Fruit fly (Drosophila melanogaster) whole organism, embryonic: Measurements from ENCODE around the gene CG13002.

Experiments
- Bgb ChIP-seq: fragments of 200-800 bp; sonication (Bioruptor generic); IDR thresholded peaks from 2 replicates; pipeline ENCODE4 v1.3.6; 2022; ENCODE audit warnings: missing biosample characterization, missing genetic modification characterization; ENCODE audit not compliant: partially characterized antibody
- CG10274 ChIP-seq: fragments of 200-800 bp; sonication (Bioruptor generic); optimal IDR thresholded peaks from 3 replicates; lab custom pipeline; 2017; ENCODE audit warnings: missing biosample characterization, mild to moderate bottlenecking, missing genetic modification characterization
- CG11085 ChIP-seq: fragments of 200-800 bp; sonication (Bioruptor generic); IDR thresholded peaks from 2 replicates; pipeline ENCODE4 v1.3.6; 2022; ENCODE audit warnings: missing biosample characterization, missing genetic modification characterization
- CG12769 ChIP-seq: fragments of 200-800 bp; sonication (Bioruptor generic); optimal IDR thresholded peaks from 2 replicates; lab custom pipeline; 2019; ENCODE audit warnings: missing biosample characterization, mild to moderate bottlenecking, missing genetic modification characterization, moderate library complexity
- CG13894 ChIP-seq: fragments of 200-800 bp; sonication (Bioruptor generic); optimal IDR thresholded peaks from 3 replicates; lab custom pipeline; 2018; ENCODE audit warnings: missing biosample characterization, mild to moderate bottlenecking, missing genetic modification characterization, moderate library complexity
- CG15011 ChIP-seq: fragments of 200-800 bp; sonication (Bioruptor generic); optimal IDR thresholded peaks from 3 replicates; lab custom pipeline; 2018; ENCODE audit warnings: missing biosample characterization, mild to moderate bottlenecking, missing genetic modification characterization
- CG17385 ChIP-seq: fragments of 200-800 bp; sonication (Bioruptor generic); optimal IDR thresholded peaks from 3 replicates; lab custom pipeline; 2018; ENCODE audit warnings: missing biosample characterization, mild to moderate bottlenecking, missing genetic modification characterization
- CG17612 ChIP-seq: fragments of 200-800 bp; sonication (Bioruptor generic); IDR thresholded peaks from 2 replicates; pipeline ENCODE4 v1.3.6; 2022; ENCODE audit warnings: missing biosample characterization, missing genetic modification characterization
- CG17912 ChIP-seq: fragments of 200-800 bp; sonication (Bioruptor generic); optimal IDR thresholded peaks from 2 replicates; lab custom pipeline; 2018; ENCODE audit warnings: missing biosample characterization, mild to moderate bottlenecking, missing genetic modification characterization
- CG18599 ChIP-seq: fragments of 200-800 bp; sonication (Bioruptor generic); optimal IDR thresholded peaks from 3 replicates; lab custom pipeline; 2017; ENCODE audit warnings: missing biosample characterization, missing genetic modification characterization, mild to moderate bottlenecking, moderate library complexity, missing genetic modification reagents
- CG2199 ChIP-seq: fragments of 200-800 bp; sonication (Bioruptor generic); IDR thresholded peaks from 3 replicates; pipeline ENCODE4 v1.3.6; 2022; ENCODE audit warnings: missing biosample characterization, missing genetic modification characterization
- CG2678 ChIP-seq: fragments of 200-800 bp; sonication (Bioruptor generic); optimal IDR thresholded peaks from 3 replicates; lab custom pipeline; 2019; ENCODE audit warnings: missing biosample characterization, mild to moderate bottlenecking, missing genetic modification characterization, moderate library complexity
- CG34224 ChIP-seq: fragments of 200-800 bp; sonication (Bioruptor generic); IDR thresholded peaks from 3 replicates; pipeline ENCODE4 v1.3.6; 2022; ENCODE audit warnings: missing biosample characterization, missing genetic modification characterization; ENCODE audit not compliant: partially characterized antibody
- CG34376 ChIP-seq: fragments of 200-800 bp; sonication (Bioruptor generic); optimal IDR thresholded peaks from 2 replicates; lab custom pipeline; 2018; ENCODE audit warnings: missing biosample characterization, mild to moderate bottlenecking, missing genetic modification characterization
- CG4707 ChIP-seq: fragments of 200-800 bp; sonication (Bioruptor generic); optimal IDR thresholded peaks from 2 replicates; lab custom pipeline; 2018; ENCODE audit warnings: missing biosample characterization, mild to moderate bottlenecking, missing genetic modification characterization, moderate library complexity
- CG4730 ChIP-seq: fragments of 200-800 bp; sonication (Bioruptor generic); IDR thresholded peaks from 2 replicates; pipeline ENCODE4 v1.3.6; 2022; ENCODE audit warnings: missing biosample characterization, missing genetic modification characterization
- CG9727 ChIP-seq: fragments of 200-800 bp; sonication (Bioruptor generic); optimal IDR thresholded peaks from 3 replicates; lab custom pipeline; 2017; ENCODE audit warnings: missing biosample characterization, mild to moderate bottlenecking, missing genetic modification characterization
- CkIIα-i1 ChIP-seq: fragments of 200-800 bp; sonication (Bioruptor generic); IDR thresholded peaks from 2 replicates; pipeline ENCODE4 v1.3.6; 2022; ENCODE audit warnings: missing biosample characterization, missing genetic modification characterization
- Deaf1 ChIP-seq: fragments of 200-800 bp; optimal IDR thresholded peaks from 3 replicates; lab custom pipeline; 2019; ENCODE audit warnings: missing biosample characterization, mild to moderate bottlenecking, missing genetic modification characterization, moderate library complexity
- ERR ChIP-seq: fragments of 200-800 bp; sonication (Bioruptor generic); optimal IDR thresholded peaks from 2 replicates; lab custom pipeline; 2016; ENCODE audit warnings: missing biosample characterization, missing genetic modification characterization
- Hmr ChIP-seq: fragments of 200-800 bp; sonication (Bioruptor generic); optimal IDR thresholded peaks from 3 replicates; lab custom pipeline; 2017; ENCODE audit warnings: mild to moderate bottlenecking, missing biosample characterization, missing genetic modification reagents, missing genetic modification characterization
- Jarid2 ChIP-seq: fragments of 200-800 bp; sonication (Bioruptor generic); optimal IDR thresholded peaks from 3 replicates; lab custom pipeline; 2017; ENCODE audit warnings: mild to moderate bottlenecking, missing biosample characterization, missing genetic modification reagents, missing genetic modification characterization
- Med ChIP-seq: fragments of 200-800 bp; sonication (Bioruptor generic); peaks from one replicate; lab custom pipeline; 2016; ENCODE audit warnings: missing biosample characterization, missing genetic modification characterization, mild to moderate bottlenecking, inconsistent platforms, moderate library complexity
- Opbp ChIP-seq: fragments of 200-800 bp; sonication (Bioruptor generic); IDR thresholded peaks from 3 replicates; pipeline ENCODE4 v1.3.6; 2022; ENCODE audit warnings: missing biosample characterization, missing genetic modification characterization; ENCODE audit not compliant: partially characterized antibody
- PHDP ChIP-seq: fragments of 200-800 bp; sonication (Bioruptor generic); optimal IDR thresholded peaks from 3 replicates; lab custom pipeline; 2018; ENCODE audit warnings: missing biosample characterization, mild to moderate bottlenecking, missing genetic modification characterization, moderate library complexity
- Pdp1 ChIP-seq, 2 experiments: fragments of 200-800 bp; sonication (Bioruptor generic); optimal IDR thresholded peaks; 3 replicates each; lab custom pipeline; 2016; ENCODE audit warnings: missing biosample characterization in 2 of 2, missing genetic modification characterization in 2 of 2, mild to moderate bottlenecking in 1 of 2, moderate library complexity in 1 of 2
- Sin3A ChIP-seq: fragments of >200 bp; optimal IDR thresholded peaks from 2 replicates; lab custom pipeline; 2018
- Sry-β ChIP-seq: fragments of 200-800 bp; sonication (Bioruptor generic); optimal IDR thresholded peaks from 2 replicates; lab custom pipeline; 2018; ENCODE audit warnings: missing biosample characterization, mild to moderate bottlenecking, missing genetic modification characterization, moderate library complexity
- ash1 ChIP-seq: fragments of 200-800 bp; sonication (Bioruptor generic); optimal IDR thresholded peaks from 2 replicates; lab custom pipeline; 2018; ENCODE audit warnings: missing biosample characterization, mild to moderate bottlenecking, missing genetic modification characterization
- ato ChIP-seq: fragments of 200-800 bp; sonication (Bioruptor generic); IDR thresholded peaks from 2 replicates; pipeline ENCODE4 v1.3.6; 2022; ENCODE audit warnings: missing biosample characterization, missing genetic modification characterization; ENCODE audit not compliant: partially characterized antibody
- az2 ChIP-seq: fragments of 200-800 bp; sonication (Bioruptor generic); optimal IDR thresholded peaks from 3 replicates; lab custom pipeline; 2016; ENCODE audit warnings: missing biosample characterization, missing genetic modification characterization
- bbx ChIP-seq: fragments of 200-800 bp; sonication (Bioruptor generic); IDR thresholded peaks from 2 replicates; pipeline ENCODE4 v1.3.6; 2022; ENCODE audit warnings: missing biosample characterization, missing genetic modification characterization; ENCODE audit not compliant: partially characterized antibody
- chinmo ChIP-seq: fragments of 200-800 bp; sonication (Bioruptor generic); IDR thresholded peaks from 4 replicates; pipeline ENCODE4 v1.3.6; 2022; ENCODE audit warnings: missing biosample characterization, missing genetic modification characterization; ENCODE audit not compliant: partially characterized antibody
- exex ChIP-seq: fragments of 200-800 bp; sonication (Bioruptor generic); optimal IDR thresholded peaks from 4 replicates; lab custom pipeline; 2018; ENCODE audit warnings: missing biosample characterization, mild to moderate bottlenecking, missing genetic modification characterization, moderate library complexity
- fd64A ChIP-seq: fragments of 200-800 bp; sonication (Bioruptor generic); optimal IDR thresholded peaks from 3 replicates; lab custom pipeline; 2018; ENCODE audit warnings: missing biosample characterization, mild to moderate bottlenecking, missing genetic modification characterization
- grau ChIP-seq: fragments of 200-800 bp; optimal IDR thresholded peaks from 3 replicates; lab custom pipeline; 2019; ENCODE audit warnings: missing biosample characterization, mild to moderate bottlenecking, missing genetic modification characterization, moderate library complexity
- hkb ChIP-seq, 2 experiments: fragments of 200-800 bp in 1 of 2; fragments of >200 bp in 1 of 2; sonication (Bioruptor generic) in 1 of 2; IDR thresholded peaks in 1 of 2; optimal IDR thresholded peaks in 1 of 2; 2 replicates each; pipeline versions ENCODE4 v1.3.6 to Lab custom; 2017 to 2022; ENCODE audit warnings: missing biosample characterization in 1 of 2, missing genetic modification characterization in 1 of 2
- kah ChIP-seq: fragments of 200-800 bp; sonication (Bioruptor generic); optimal IDR thresholded peaks from 2 replicates; lab custom pipeline; 2018; ENCODE audit warnings: missing biosample characterization, mild to moderate bottlenecking, missing genetic modification characterization
- lab ChIP-seq: fragments of 200-800 bp; sonication (Bioruptor generic); optimal IDR thresholded peaks from 3 replicates; lab custom pipeline; 2017; ENCODE audit warnings: missing biosample characterization, missing genetic modification characterization, mild to moderate bottlenecking, moderate library complexity, missing genetic modification reagents
- lbe ChIP-seq: fragments of 200-800 bp; sonication (Bioruptor generic); optimal IDR thresholded peaks from 2 replicates; lab custom pipeline; 2016; ENCODE audit warnings: missing biosample characterization, mild to moderate bottlenecking, missing genetic modification characterization
- mirr ChIP-seq: fragments of 200-800 bp; sonication (Bioruptor generic); optimal IDR thresholded peaks from 3 replicates; lab custom pipeline; 2018; ENCODE audit warnings: missing biosample characterization, mild to moderate bottlenecking, missing genetic modification characterization
- nom ChIP-seq: fragments of 200-800 bp; sonication (Bioruptor generic); optimal IDR thresholded peaks from 2 replicates; lab custom pipeline; 2017; ENCODE audit warnings: missing biosample characterization, missing genetic modification characterization, mild to moderate bottlenecking, moderate library complexity, missing genetic modification reagents
- pnt ChIP-seq: fragments of 200-800 bp; sonication (Bioruptor generic); optimal IDR thresholded peaks from 3 replicates; lab custom pipeline; 2016; ENCODE audit warnings: missing biosample characterization, missing genetic modification characterization
- sens ChIP-seq: fragments of 200-800 bp; sonication (Bioruptor generic); peaks from one replicate; lab custom pipeline; 2016; ENCODE audit warnings: missing biosample characterization, missing genetic modification characterization
- sug ChIP-seq: fragments of 200-800 bp; optimal IDR thresholded peaks from 2 replicates; lab custom pipeline; 2019; ENCODE audit warnings: missing biosample characterization, mild to moderate bottlenecking, missing genetic modification characterization, moderate library complexity
- vfl ChIP-seq: fragments of 200-800 bp; sonication (Bioruptor generic); optimal IDR thresholded peaks from 2 replicates; lab custom pipeline; 2016; ENCODE audit warnings: missing biosample characterization, missing genetic modification characterization
- wek ChIP-seq: fragments of 200-800 bp; sonication (Bioruptor generic); optimal IDR thresholded peaks from 3 replicates; lab custom pipeline; 2018; ENCODE audit warnings: missing biosample characterization, mild to moderate bottlenecking, missing genetic modification characterization, moderate library complexity

CG13002 gene

dm6 chrX:16917462-16917861 is 27.9 kb downstream of the CG13002 start (continued):
- TF ChIP-seq CG11085 (GFP tag; lab: Robert Waterston, UW) = 0 out of 2 replicates have a peak, but pooled peaks have one; percentile 25
- peak; percentile 35 for TF ChIP-seq lab (GFP tag; lab: Kevin White, UChicago)
- TF ChIP-seq wek = peak; percentile 24
- 0 out of 4 replicates have a peak, but pooled peaks have one; percentile 10 for TF ChIP-seq chinmo (GFP tag; lab: Robert Waterston, UW)
- TF ChIP-seq CG12769 = peak; percentile 21
- TF ChIP-seq Med (GFP tag; lab: Kevin White, UChicago) = peak; percentile 67
- TF ChIP-seq CG18599 = peak; percentile 16

- no peak for TF ChIP-seq CG15011
- no peak for TF ChIP-seq nom (GFP tag; lab: Kevin White, UChicago)
- no peak for TF ChIP-seq bbx (GFP tag; lab: Robert Waterston, UW)
- TF ChIP-seq CkIIα-i1 = no peak
- no peak for TF ChIP-seq Opbp (GFP tag; lab: Robert Waterston, UW)
- peak; percentile 50 for TF ChIP-seq sens
- TF ChIP-seq exex (tag; lab: Kevin White, UChicago) = peak; percentile 91
- no peak for TF ChIP-seq CG34224 (GFP tag; lab: Robert Waterston, UW)
- no peak for TF ChIP-seq Jarid2 (GFP tag; lab: Kevin White, UChicago)
- TF ChIP-seq PHDP = no peak
- TF ChIP-seq Deaf1 = peak; percentile 60
- TF ChIP-seq CG10274 = no peak
- no peak for TF ChIP-seq Bgb
- no peak for TF ChIP-seq lbe (GFP tag; lab: Kevin White, UChicago)
- TF ChIP-seq CG9727 (GFP tag; lab: Kevin White, UChicago) = no peak
- TF ChIP-seq ERR (GFP tag; lab: Kevin White, UChicago) = no peak
- TF ChIP-seq CG17385 (GFP tag; lab: Kevin White, UChicago) = no peak
- no peak for TF ChIP-seq fd64A
- TF ChIP-seq CG2199 (GFP tag; lab: Robert Waterston, UW) = no peak
- peak; percentile 28 for TF ChIP-seq CG34376 (GFP tag; lab: Kevin White, UChicago)
- TF ChIP-seq vfl (GFP tag; lab: Kevin White, UChicago) = no peak
- TF ChIP-seq Hmr = peak; percentile 10
- TF ChIP-seq Pdp1 (GFP tag; optimal IDR thresholded peaks at IDR 0.05; lab: Kevin White, UChicago) = peak in 1 of 2 experiments; percentile 92
- TF ChIP-seq az2 = no peak
- no peak for TF ChIP-seq CG4707 (GFP tag; lab: Kevin White, UChicago)
- TF ChIP-seq grau (tag; lab: Kevin White, UChicago) = no peak
- TF ChIP-seq CG2678 (tag; lab: Kevin White, UChicago) = peak; percentile 2
- no peak for TF ChIP-seq ash1 (GFP tag; lab: Kevin White, UChicago)
- TF ChIP-seq sug = peak; percentile 58
- TF ChIP-seq ato (GFP tag; lab: Robert Waterston, UW) = no peak
- no peak for TF ChIP-seq CG17912 (GFP tag; lab: Kevin White, UChicago)
- no peak for TF ChIP-seq pnt (GFP tag; lab: Kevin White, UChicago)
- TF ChIP-seq mirr (GFP tag; lab: Kevin White, UChicago) = peak; percentile 56
- no peak for TF ChIP-seq Sry-β (GFP tag; lab: Kevin White, UChicago)
- TF ChIP-seq CG4730 (GFP tag; lab: Robert Waterston, UW) = no peak
- TF ChIP-seq kah = no peak
- no peak for TF ChIP-seq Sin3A (lab: Kevin White, UChicago)
- no peak for TF ChIP-seq CG13894
- TF ChIP-seq CG17612 (GFP tag; lab: Robert Waterston, UW) = no peak
- TF ChIP-seq hkb (optimal IDR thresholded peaks at IDR 0.05; lab: Kevin White, UChicago) = no peak
- TF ChIP-seq hkb (GFP tag; IDR thresholded peaks at IDR 0.05; lab: Robert Waterston, UW) = no peak
Observed at dm6 chrX:16918767-16919336, 29.2 kb downstream of the CG13002 start.
